Worm (Caenorhabditis elegans): Measurements from ENCODE around the gene ncx-10.
A peak's percentile ranks its signal among the peaks of the same experiment; 100 is the strongest.

DNA sequence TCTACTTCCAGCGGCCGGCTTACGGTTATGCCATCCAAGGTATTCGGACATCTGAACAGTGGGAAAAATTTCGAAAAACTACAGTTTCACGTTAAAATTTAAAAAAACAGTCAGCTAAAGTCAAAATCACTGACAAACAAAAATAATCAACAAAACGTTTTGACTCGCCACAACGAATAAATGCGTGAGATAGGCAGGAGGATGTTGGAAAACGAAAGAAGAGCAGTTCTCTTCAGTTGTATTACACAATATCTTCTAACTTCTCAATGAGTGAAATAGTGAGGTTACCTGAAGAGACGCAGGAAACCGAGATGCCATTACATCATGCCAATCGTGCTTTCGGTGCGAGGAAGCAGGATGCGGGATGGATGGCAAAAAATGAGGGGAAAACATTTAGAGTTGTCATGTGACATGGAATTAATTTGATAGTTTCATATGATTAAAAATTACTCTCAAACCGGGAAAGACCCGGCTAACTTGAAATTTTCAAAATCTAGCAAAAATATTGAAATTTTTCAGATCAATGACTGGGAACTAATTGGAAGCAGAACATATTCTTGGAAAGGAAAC, 39.0 kb downstream of the ncx-10 start, which contains the start of gene F40A3.6:
- TF ChIP-seq pag-3 (tag; optimal IDR thresholded peaks at IDR 0.05; ENCODE audit: borderline replicate concordance, insufficient read depth), result peak; percentile 100
- no peak for TF ChIP-seq pqm-1 (tag; optimal IDR thresholded peaks at IDR 0.05)
- TF ChIP-seq nhr-11 (tag; optimal IDR thresholded peaks at IDR 0.05), result no peak
- TF ChIP-seq elt-2 (tag; optimal IDR thresholded peaks at IDR 0.05), result no peak
- TF ChIP-seq ama-1 (optimal IDR thresholded peaks at IDR 0.05), result no peak
- no peak for TF ChIP-seq zag-1 (tag; optimal IDR thresholded peaks at IDR 0.05)
- TF ChIP-seq ets-5 (GFP tag; IDR thresholded peaks at IDR 0.05), result no peak
- TF ChIP-seq fos-1 (tag; optimal IDR thresholded peaks at IDR 0.05), result no peak

Data from whole organism, L1 larva.